Worm (Caenorhabditis elegans): Measurements from ENCODE around the gene lact-2.

lact-2 gene

ce11 chrII:10094190-10094923, at the start of gene lact-2:
Gene lact-2 (plus strand): TSS chrII:10094873.
- TF ChIP-seq cog-1 (tag; optimal IDR thresholded peaks at IDR 0.05): no peak
- TF ChIP-seq ztf-29 (GFP tag; IDR thresholded peaks at IDR 0.05): no peak
- TF ChIP-seq ztf-23 (GFP tag; IDR thresholded peaks at IDR 0.05): no peak
- TF ChIP-seq med-1 (GFP tag; optimal IDR thresholded peaks at IDR 0.05; ENCODE audit: insufficient read depth): no peak
- no peak for TF ChIP-seq klf-2 (GFP tag; conservative IDR thresholded peaks at IDR 0.05)
- no peak for TF ChIP-seq ref-1 (GFP tag; conservative IDR thresholded peaks at IDR 0.05)
- TF ChIP-seq T22C8.4 (GFP tag; IDR thresholded peaks at IDR 0.05): no peak
- TF ChIP-seq tab-1 (GFP tag; IDR thresholded peaks at IDR 0.05): no peak
- no peak for TF ChIP-seq flt-1 (GFP tag; IDR thresholded peaks at IDR 0.05)

- TF ChIP-seq klf-2 (GFP tag; conservative IDR thresholded peaks at IDR 0.05) (no peak), tab-1 (GFP tag; IDR thresholded peaks at IDR 0.05) (no peak), T22C8.4 (GFP tag; IDR thresholded peaks at IDR 0.05) (no peak)
These were observed 49.7 kb upstream of the lact-2 start, which contains the start of the genes F52H3.11 and bath-38 for ce11 chrII:10044961-10045360. Gene F52H3.11 (minus strand): TSS chrII:10045163. Gene bath-38 (minus strand): TSS chrII:10045270.

ce11 chrII:10045670-10046069, 49.0 kb upstream of the lact-2 start:
- TF ChIP-seq flt-1 (GFP tag; IDR thresholded peaks at IDR 0.05) (no peak), cog-1 (tag; optimal IDR thresholded peaks at IDR 0.05) (no peak), med-1 (GFP tag; optimal IDR thresholded peaks at IDR 0.05; ENCODE audit: insufficient read depth) (no peak), ztf-29 (GFP tag; IDR thresholded peaks at IDR 0.05) (no peak), tab-1 (GFP tag; IDR thresholded peaks at IDR 0.05) (no peak), T22C8.4 (GFP tag; IDR thresholded peaks at IDR 0.05) (no peak), klf-2 (GFP tag; conservative IDR thresholded peaks at IDR 0.05) (no peak), ztf-23 (GFP tag; IDR thresholded peaks at IDR 0.05) (no peak), ref-1 (GFP tag; conservative IDR thresholded peaks at IDR 0.05) (no peak)

ce11 chrII:10048568-10048967, 46.1 kb upstream of the lact-2 start, which contains the start of gene flp-4:
Gene flp-4 (plus strand): TSS chrII:10048868.
- TF ChIP-seq flt-1 (GFP tag; IDR thresholded peaks at IDR 0.05) (no peak), ztf-23 (GFP tag; IDR thresholded peaks at IDR 0.05) (no peak), med-1 (GFP tag; optimal IDR thresholded peaks at IDR 0.05; ENCODE audit: insufficient read depth) (no peak), ztf-29 (GFP tag; IDR thresholded peaks at IDR 0.05) (no peak), tab-1 (GFP tag; IDR thresholded peaks at IDR 0.05) (no peak), cog-1 (tag; optimal IDR thresholded peaks at IDR 0.05) (no peak), ref-1 (GFP tag; conservative IDR thresholded peaks at IDR 0.05) (no peak), T22C8.4 (GFP tag; IDR thresholded peaks at IDR 0.05) (no peak), klf-2 (GFP tag; conservative IDR thresholded peaks at IDR 0.05) (no peak)

ce11 chrII:10051485-10051884, 43.2 kb upstream of the lact-2 start:
- TF ChIP-seq flt-1 (GFP tag; IDR thresholded peaks at IDR 0.05): no peak
- no peak for TF ChIP-seq T22C8.4 (GFP tag; IDR thresholded peaks at IDR 0.05)

- TF ChIP-seq klf-2 (GFP tag; conservative IDR thresholded peaks at IDR 0.05) (no peak), tab-1 (GFP tag; IDR thresholded peaks at IDR 0.05) (no peak)
These were observed 38.1 kb upstream of the lact-2 start, which contains the start of gene C18D1.2 for ce11 chrII:10056545-10057038. Gene C18D1.2 (plus strand): TSS chrII:10056988.

- TF ChIP-seq klf-2 (GFP tag; conservative IDR thresholded peaks at IDR 0.05): no peak
- TF ChIP-seq T22C8.4 (GFP tag; IDR thresholded peaks at IDR 0.05): no peak
- TF ChIP-seq ref-1 (GFP tag; conservative IDR thresholded peaks at IDR 0.05): no peak
- TF ChIP-seq ztf-29 (GFP tag; IDR thresholded peaks at IDR 0.05): no peak
- TF ChIP-seq ztf-23 (GFP tag; IDR thresholded peaks at IDR 0.05): no peak
- no peak for TF ChIP-seq cog-1 (tag; optimal IDR thresholded peaks at IDR 0.05)
- no peak for TF ChIP-seq med-1 (GFP tag; optimal IDR thresholded peaks at IDR 0.05; ENCODE audit: insufficient read depth)
- no peak for TF ChIP-seq tab-1 (GFP tag; IDR thresholded peaks at IDR 0.05)
These were observed 34.2 kb upstream of the lact-2 start, which contains the start of gene stg-1 for ce11 chrII:10060508-10060907. Gene stg-1 (minus strand): TSS chrII:10060660.

ce11 chrII:10065472-10065871, 29.2 kb upstream of the lact-2 start:
- TF ChIP-seq cog-1 (tag; optimal IDR thresholded peaks at IDR 0.05) (peak; percentile 41), ztf-29 (GFP tag; IDR thresholded peaks at IDR 0.05) (0 out of 2 replicates have a peak, but pooled peaks have one; percentile 22), tab-1 (GFP tag; IDR thresholded peaks at IDR 0.05) (peak; percentile 36; the same call in 1 of the 2 replicates), T22C8.4 (GFP tag; IDR thresholded peaks at IDR 0.05) (no peak), ztf-23 (GFP tag; IDR thresholded peaks at IDR 0.05) (peak; percentile 46; the same call in 1 of the 2 replicates), ref-1 (GFP tag; conservative IDR thresholded peaks at IDR 0.05) (no peak), flt-1 (GFP tag; IDR thresholded peaks at IDR 0.05) (peak; percentile 69; the same call in 1 of the 2 replicates), med-1 (GFP tag; optimal IDR thresholded peaks at IDR 0.05; ENCODE audit: insufficient read depth) (no peak)

- TF ChIP-seq cog-1 (tag; optimal IDR thresholded peaks at IDR 0.05): no peak
These were observed 26.9 kb upstream of the lact-2 start, which contains the start of gene die-1 for ce11 chrII:10067817-10068216. Gene die-1 (minus strand): TSS chrII:10067917.

ce11 chrII:10073986-10074385, 20.7 kb upstream of the lact-2 start:
- TF ChIP-seq klf-2 (GFP tag; conservative IDR thresholded peaks at IDR 0.05): no peak
- no peak for TF ChIP-seq ztf-29 (GFP tag; IDR thresholded peaks at IDR 0.05)
- TF ChIP-seq med-1 (GFP tag; optimal IDR thresholded peaks at IDR 0.05; ENCODE audit: insufficient read depth): no peak
- no peak for TF ChIP-seq T22C8.4 (GFP tag; IDR thresholded peaks at IDR 0.05)
- TF ChIP-seq tab-1 (GFP tag; IDR thresholded peaks at IDR 0.05): no peak
- TF ChIP-seq flt-1 (GFP tag; IDR thresholded peaks at IDR 0.05): no peak
- no peak for TF ChIP-seq ref-1 (GFP tag; conservative IDR thresholded peaks at IDR 0.05)
- no peak for TF ChIP-seq cog-1 (tag; optimal IDR thresholded peaks at IDR 0.05)
- no peak for TF ChIP-seq ztf-23 (GFP tag; IDR thresholded peaks at IDR 0.05)

Data from whole organism, midembryonic.